Worm (Caenorhabditis elegans): ENCODE measurements around the gene ugt-18.

ce11 chrV:12854766-12855165, 34.7 kb downstream of the ugt-18 start, which contains the start of gene C44H9.7:
- TF ChIP-seq dao-5 (tag; optimal IDR thresholded peaks at IDR 0.05) (no peak), him-1 (tag; optimal IDR thresholded peaks at IDR 0.05) (no peak)
